Worm (Caenorhabditis elegans): ENCODE results near the gene srt-6.

DNA sequence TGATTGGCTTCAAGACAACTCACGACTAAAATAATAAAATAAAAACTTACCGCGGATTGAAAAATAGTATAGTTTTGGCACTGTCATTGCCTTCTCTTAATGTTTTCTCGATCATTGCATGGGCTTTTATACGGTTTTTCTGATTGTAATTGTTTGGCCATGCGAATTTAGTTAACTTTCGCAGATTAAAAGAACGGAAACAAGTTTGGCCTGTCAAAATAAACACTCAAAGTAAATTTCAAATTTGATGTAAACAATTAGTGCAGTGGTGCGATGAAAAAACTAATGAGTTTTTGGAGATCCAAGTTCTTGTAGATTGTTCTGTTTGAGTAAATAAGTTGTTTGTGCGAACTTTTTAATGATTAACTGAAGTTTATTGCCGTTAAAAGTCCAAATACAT is 9.4 kb downstream of the srt-6 start, which contains the start of gene gst-41:
- TF ChIP-seq hmg-4 (GFP tag; optimal IDR thresholded peaks at IDR 0.05) = no peak
- TF ChIP-seq tbx-11 (GFP tag; IDR thresholded peaks at IDR 0.05) = no peak
- no peak for TF ChIP-seq ama-1 (optimal IDR thresholded peaks at IDR 0.05)
- no peak for TF ChIP-seq B0310.2 (tag; optimal IDR thresholded peaks at IDR 0.05)
- no peak for TF ChIP-seq tra-4 (tag; optimal IDR thresholded peaks at IDR 0.05)
- TF ChIP-seq aly-1 (tag; optimal IDR thresholded peaks at IDR 0.05) = no peak
- TF ChIP-seq ets-7 (tag; optimal IDR thresholded peaks at IDR 0.05) = no peak
- TF ChIP-seq hmbx-1 (tag; optimal IDR thresholded peaks at IDR 0.05) = no peak
- TF ChIP-seq F13C5.2 (tag; optimal IDR thresholded peaks at IDR 0.05) = no peak
- no peak for TF ChIP-seq scrt-1 (GFP tag; IDR thresholded peaks at IDR 0.05)
- no peak for TF ChIP-seq ceh-36 (tag; optimal IDR thresholded peaks at IDR 0.05)
- no peak for TF ChIP-seq tbx-37 (GFP tag; conservative IDR thresholded peaks at IDR 0.05)
- no peak for TF ChIP-seq flt-1 (GFP tag; IDR thresholded peaks at IDR 0.05)

Measured in whole organism, early embryonic.